Worm (Caenorhabditis elegans): ENCODE measurements around the gene pals-38.

DNA sequence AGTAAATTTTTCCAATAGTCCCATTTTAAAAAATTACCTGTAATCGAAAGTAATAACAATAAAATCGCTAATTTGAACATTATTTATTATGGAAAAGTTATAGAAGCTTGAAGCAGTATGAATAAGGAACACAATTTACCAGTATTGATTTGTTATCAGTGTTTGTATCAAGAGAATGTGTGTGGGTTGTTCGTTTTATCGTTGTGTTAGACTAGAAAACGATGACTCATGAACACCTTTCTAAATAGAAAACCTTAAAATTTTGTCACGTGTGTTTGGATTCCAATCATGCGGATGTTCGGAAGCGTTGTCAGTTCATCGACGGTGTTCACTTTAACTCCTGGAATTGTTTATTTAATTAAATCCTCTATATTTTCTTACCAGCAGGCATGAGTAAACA lies 14.7 kb downstream of the pals-38 start, which contains the start of gene C54D10.13:
- TF ChIP-seq T23F11.4 (GFP tag; optimal IDR thresholded peaks at IDR 0.05) (no peak), ceh-6 (GFP tag; optimal IDR thresholded peaks at IDR 0.05) (no peak), fkh-10 (GFP tag; optimal IDR thresholded peaks at IDR 0.05) (no peak), C38D4.7 (GFP tag; optimal IDR thresholded peaks at IDR 0.05) (no peak), tbx-2 (tag; optimal IDR thresholded peaks at IDR 0.05) (no peak), unc-55 (GFP tag; optimal IDR thresholded peaks at IDR 0.05) (no peak), dve-1 (tag; optimal IDR thresholded peaks at IDR 0.05) (no peak), unc-3 (GFP tag; conservative IDR thresholded peaks at IDR 0.05) (no peak), unc-3 (tag; optimal IDR thresholded peaks at IDR 0.05) (no peak), nhr-11 (tag; optimal IDR thresholded peaks at IDR 0.05) (no peak), pag-3 (tag; optimal IDR thresholded peaks at IDR 0.05; ENCODE audit: borderline replicate concordance) (no peak), elt-2 (tag; optimal IDR thresholded peaks at IDR 0.05) (no peak), Y22D7AL.16 (tag; optimal IDR thresholded peaks at IDR 0.05) (no peak)
